Worm (Caenorhabditis elegans) whole organism, L4 larva: ENCODE data around the gene ZK1127.5.

Source experiments
- ZK337.2 ChIP-seq: fragments of 200-800 bp; sonication (Bioruptor generic); IDR thresholded peaks from 2 replicates; pipeline ENCODE4 v1.3.6; 2022; ENCODE audit warnings: missing genetic modification reagents, missing genetic modification characterization, missing compliant biosample characterization
- aly-2 ChIP-seq: sonication (generic microtip); optimal IDR thresholded peaks from 2 replicates; lab custom pipeline; 2018; ENCODE audit warnings: missing biosample characterization, missing genetic modification characterization
- ceh-82 ChIP-seq: sonication (generic microtip); optimal IDR thresholded peaks from 2 replicates; lab custom pipeline; 2017; ENCODE audit warnings: missing biosample characterization, missing genetic modification characterization
- fos-1 ChIP-seq: fragments of 150-350 bp; optimal IDR thresholded peaks from 2 replicates; lab custom pipeline; 2014; ENCODE audit warnings: missing biosample characterization, missing genetic modification characterization
- jun-1 ChIP-seq: fragments of 150-350 bp; optimal IDR thresholded peaks from 2 replicates; lab custom pipeline; 2014; ENCODE audit warnings: missing biosample characterization, missing genetic modification reagents, missing genetic modification characterization
- lin-38 ChIP-seq: fragments of 200-800 bp; sonication (Bioruptor generic); IDR thresholded peaks from 2 replicates; pipeline ENCODE4 v1.3.6; 2022; ENCODE audit warnings: missing genetic modification reagents, missing genetic modification characterization, missing compliant biosample characterization
- lsy-2 ChIP-seq, 2 experiments: fragments of 150-350 bp in 1 of 2; sonication (generic microtip) in 1 of 2; optimal IDR thresholded peaks; 2 replicates each; lab custom pipeline; 2014 to 2017; ENCODE audit warnings: missing biosample characterization in 2 of 2, missing genetic modification characterization in 2 of 2
- snpc-4 ChIP-seq: fragments of 150-350 bp; optimal IDR thresholded peaks from 2 replicates; lab custom pipeline; 2014; ENCODE audit warnings: missing biosample characterization, missing genetic modification characterization
- unc-130 ChIP-seq: sonication (generic microtip); optimal IDR thresholded peaks from 2 replicates; lab custom pipeline; 2016; ENCODE audit warnings: missing genetic modification reagents, missing genetic modification characterization, missing compliant biosample characterization
- unc-39 ChIP-seq: sonication (generic microtip); optimal IDR thresholded peaks from 2 replicates; lab custom pipeline; 2017; ENCODE audit warnings: missing biosample characterization, missing genetic modification characterization

ce11 chrII:7022370-7023001, 28.0 kb upstream of the ZK1127.5 start, which contains the start of the genes lst-6 and lst-5:
- TF ChIP-seq jun-1 (tag; lab: Kevin White, UChicago) (no peak), ceh-82 (tag; lab: Kevin White, UChicago) (no peak), ZK337.2 (GFP tag; lab: Robert Waterston, UW) (no peak), lin-38 (GFP tag; lab: Robert Waterston, UW) (peak; percentile 81), unc-39 (no peak), unc-130 (GFP tag; lab: Kevin White, UChicago) (no peak), lsy-2 (tag; optimal IDR thresholded peaks at IDR 0.05; lab: Kevin White, UChicago) (peak; percentile 39 to 86), fos-1 (no peak), aly-2 (no peak), snpc-4 (tag; lab: Kevin White, UChicago) (no peak)
